Worm (Caenorhabditis elegans) whole organism, late embryonic: Measurements from ENCODE around the gene K02F3.12.

Source experiments
- F13H6.1 ChIP-seq: sonication (generic microtip); optimal IDR thresholded peaks from 2 replicates; lab custom pipeline; 2016; ENCODE audit warnings: missing genetic modification characterization, missing compliant biosample characterization
- ama-1 ChIP-seq: fragments of 150-350 bp; optimal IDR thresholded peaks from 2 replicates; lab custom pipeline; 2014
- dve-1 ChIP-seq: sonication (generic microtip); optimal IDR thresholded peaks from 2 replicates; lab custom pipeline; 2017; ENCODE audit warnings: antibody characterized with exemption, mild to moderate bottlenecking, missing genetic modification characterization, missing compliant biosample characterization
- lin-11 ChIP-seq: fragments of 200-800 bp; sonication (Bioruptor generic); optimal IDR thresholded peaks from 2 replicates; lab custom pipeline; 2018; ENCODE audit warnings: mild to moderate bottlenecking, missing genetic modification characterization, missing compliant biosample characterization
- pqm-1 ChIP-seq: sonication (generic microtip); optimal IDR thresholded peaks from 2 replicates; lab custom pipeline; 2016; ENCODE audit warnings: missing genetic modification characterization, missing compliant biosample characterization
- tbx-2 ChIP-seq: sonication (generic microtip); optimal IDR thresholded peaks from 2 replicates; lab custom pipeline; 2016; ENCODE audit warnings: missing genetic modification characterization, missing compliant biosample characterization

ce11 chrIII:891014-891413 is 34.7 kb downstream of the K02F3.12 start, which contains the start of gene T24C4.10:
- no peak for TF ChIP-seq pqm-1 (tag; lab: Kevin White, UChicago)
- no peak for TF ChIP-seq dve-1 (tag; lab: Kevin White, UChicago)
- TF ChIP-seq lin-11 (tag; lab: Kevin White, UChicago) = no peak
- no peak for TF ChIP-seq ama-1 (lab: Kevin White, UChicago)
- TF ChIP-seq tbx-2 (tag; lab: Kevin White, UChicago) = no peak
- TF ChIP-seq F13H6.1 = no peak
